Worm (Caenorhabditis elegans) whole organism, L1 larva: Measurements from ENCODE around the gene lmtr-2.
A peak's percentile ranks its signal among the peaks of the same experiment; 100 is the strongest.

Experiments used
- C04F5.9 ChIP-seq: sonication (generic microtip); optimal IDR thresholded peaks from 2 replicates; lab custom pipeline; 2016; ENCODE audit warnings: missing genetic modification characterization, missing compliant biosample characterization
- C34B4.2 ChIP-seq: sonication (generic microtip); optimal IDR thresholded peaks from 2 replicates; lab custom pipeline; 2017; ENCODE audit warnings: mild to moderate bottlenecking, missing genetic modification characterization, missing compliant biosample characterization
- F16B12.6 ChIP-seq: fragments of 150-350 bp; optimal IDR thresholded peaks from 2 replicates; lab custom pipeline; 2014; ENCODE audit warnings: missing biosample characterization, missing genetic modification characterization
- Y116A8C.19 ChIP-seq: sonication (generic microtip); optimal IDR thresholded peaks from 2 replicates; lab custom pipeline; 2016; ENCODE audit warnings: missing compliant biosample characterization, missing genetic modification characterization, borderline replicate concordance
- aly-2 ChIP-seq: fragments of 150-350 bp; optimal IDR thresholded peaks from 2 replicates; lab custom pipeline; 2014; ENCODE audit warnings: missing biosample characterization, missing genetic modification characterization
- ama-1 ChIP-seq: fragments of 150-350 bp; optimal IDR thresholded peaks from 2 replicates; lab custom pipeline; 2014
- blmp-1 ChIP-seq: fragments of 150-350 bp; optimal IDR thresholded peaks from 2 replicates; lab custom pipeline; 2014; ENCODE audit warnings: missing biosample characterization, missing genetic modification characterization
- ceh-63 ChIP-seq: fragments of 200-800 bp; sonication (Bioruptor generic); optimal IDR thresholded peaks from 2 replicates; lab custom pipeline; 2018; ENCODE audit warnings: mild to moderate bottlenecking, missing genetic modification characterization, missing compliant biosample characterization
- ceh-8 ChIP-seq: fragments of 200-800 bp; sonication (Bioruptor generic); optimal IDR thresholded peaks from 2 replicates; lab custom pipeline; 2018; ENCODE audit warnings: mild to moderate bottlenecking, missing genetic modification characterization, moderate library complexity, missing compliant biosample characterization
- ceh-82 ChIP-seq, 3 experiments: fragments of 150-350 bp in 1 of 3; sonication (generic microtip) in 2 of 3; optimal IDR thresholded peaks; 2 replicates each; lab custom pipeline; 2014 to 2017; ENCODE audit warnings: missing biosample characterization in 3 of 3, missing genetic modification characterization in 3 of 3
- ceh-88 ChIP-seq: fragments of 200-800 bp; sonication (Bioruptor generic); IDR thresholded peaks from 2 replicates; pipeline ENCODE4 v1.3.6; 2022; ENCODE audit warnings: missing genetic modification characterization, missing compliant biosample characterization
- dpl-1 ChIP-seq, 3 experiments: fragments of 150-350 bp in 2 of 3; sonication (generic microtip) in 1 of 3; optimal IDR thresholded peaks; 2 replicates each; lab custom pipeline; 2014 to 2017; ENCODE audit warnings: missing biosample characterization in 3 of 3, missing genetic modification characterization in 3 of 3, missing genetic modification reagents in 3 of 3
- efl-1 ChIP-seq, 4 experiments: fragments of 150-350 bp; optimal IDR thresholded peaks in 3 of 4; peaks in 1 of 4; 1 replicate in 1 of 4; 2 replicates in 3 of 4; lab custom pipeline; 2014; ENCODE audit warnings: missing biosample characterization in 2 of 4, missing genetic modification characterization in 2 of 4, missing genetic modification reagents in 2 of 4
- efl-3 ChIP-seq: fragments of 200-800 bp; sonication (Bioruptor generic); optimal IDR thresholded peaks from 2 replicates; lab custom pipeline; 2018; ENCODE audit warnings: mild to moderate bottlenecking, missing genetic modification characterization, missing compliant biosample characterization
- egl-13 ChIP-seq: sonication (generic microtip); optimal IDR thresholded peaks from 2 replicates; lab custom pipeline; 2016; ENCODE audit warnings: missing genotype, missing genetic modification reagents, missing genetic modification characterization, missing compliant biosample characterization
- egl-27 ChIP-seq, 2 experiments: fragments of 150-350 bp in 1 of 2; sonication (generic microtip); optimal IDR thresholded peaks; 3 replicates each; lab custom pipeline; 2017 to 2018; ENCODE audit warnings: missing biosample characterization in 2 of 2, missing genetic modification characterization in 2 of 2, missing genetic modification reagents in 2 of 2
- elt-2 ChIP-seq: sonication (generic microtip); optimal IDR thresholded peaks from 2 replicates; lab custom pipeline; 2016; ENCODE audit warnings: missing genetic modification characterization, mild to moderate bottlenecking, inconsistent platforms, missing compliant biosample characterization, missing genetic modification reagents
- elt-3 ChIP-seq, 6 experiments: fragments of 150-350 bp in 1 of 6; sonication (generic microtip); optimal IDR thresholded peaks; 2 replicates each; lab custom pipeline; 2017 to 2018; ENCODE audit warnings: missing biosample characterization in 6 of 6, missing genetic modification characterization in 6 of 6, inconsistent platforms in 1 of 6
- fkh-10 ChIP-seq: sonication (generic microtip); optimal IDR thresholded peaks from 2 replicates; lab custom pipeline; 2017; ENCODE audit warnings: missing biosample characterization, missing genetic modification reagents, missing genetic modification characterization
- fkh-4 ChIP-seq: sonication (generic microtip); optimal IDR thresholded peaks from 2 replicates; lab custom pipeline; 2016; ENCODE audit warnings: missing compliant biosample characterization, missing genetic modification characterization, borderline replicate concordance
- hlh-4 ChIP-seq: sonication (generic microtip); optimal IDR thresholded peaks from 2 replicates; lab custom pipeline; 2016; ENCODE audit warnings: mild to moderate bottlenecking, missing genetic modification characterization, missing compliant biosample characterization
- hpl-2 ChIP-seq: fragments of 150-350 bp; optimal IDR thresholded peaks from 2 replicates; lab custom pipeline; 2014; ENCODE audit warnings: missing biosample characterization, missing genetic modification reagents, missing genetic modification characterization
- jun-1 ChIP-seq: fragments of 150-350 bp; optimal IDR thresholded peaks from 2 replicates; lab custom pipeline; 2014; ENCODE audit warnings: missing biosample characterization, missing genetic modification reagents, missing genetic modification characterization
- lin-13 ChIP-seq: fragments of 150-350 bp; optimal IDR thresholded peaks from 2 replicates; lab custom pipeline; 2014; ENCODE audit warnings: missing biosample characterization, missing genetic modification reagents, missing genetic modification characterization
- lin-14 ChIP-seq: fragments of 200-800 bp; sonication (Bioruptor generic); optimal IDR thresholded peaks from 2 replicates; lab custom pipeline; 2018; ENCODE audit warnings: mild to moderate bottlenecking, missing genetic modification characterization, moderate library complexity, missing compliant biosample characterization
- lin-35 ChIP-seq, 2 experiments: fragments of 150-350 bp; optimal IDR thresholded peaks; 2 replicates each; lab custom pipeline; 2014; ENCODE audit warnings: missing biosample characterization in 2 of 2, missing genetic modification characterization in 2 of 2, missing genetic modification reagents in 2 of 2
- lin-39 ChIP-seq: fragments of 150-350 bp; optimal IDR thresholded peaks from 2 replicates; lab custom pipeline; 2014; ENCODE audit warnings: missing biosample characterization, missing genetic modification reagents, missing genetic modification characterization
- lir-3 ChIP-seq: sonication (generic microtip); optimal IDR thresholded peaks from 2 replicates; lab custom pipeline; 2016; ENCODE audit warnings: mild to moderate bottlenecking, missing genetic modification characterization, moderate library complexity, missing compliant biosample characterization; ENCODE audit not compliant: poor library complexity
- lsy-2 ChIP-seq, 2 experiments: fragments of 150-350 bp; optimal IDR thresholded peaks; 2 replicates each; lab custom pipeline; 2014; ENCODE audit warnings: missing biosample characterization in 2 of 2, missing genetic modification characterization in 2 of 2
- mab-9 ChIP-seq: fragments of 200-800 bp; sonication (Bioruptor generic); IDR thresholded peaks from 2 replicates; pipeline ENCODE4 v1.3.6; 2022; ENCODE audit warnings: missing genetic modification reagents, missing genetic modification characterization, missing compliant biosample characterization
- mdl-1 ChIP-seq, 2 experiments: fragments of 150-350 bp; optimal IDR thresholded peaks; 2 replicates each; lab custom pipeline; 2014 to 2017; ENCODE audit warnings: missing biosample characterization in 2 of 2, missing genetic modification characterization in 2 of 2, inconsistent platforms in 1 of 2
- mep-1 ChIP-seq: fragments of 150-350 bp; optimal IDR thresholded peaks from 2 replicates; lab custom pipeline; 2014; ENCODE audit warnings: missing biosample characterization, missing genetic modification characterization
- nhr-20 ChIP-seq: sonication (generic microtip); optimal IDR thresholded peaks from 2 replicates; lab custom pipeline; 2016; ENCODE audit warnings: mild to moderate bottlenecking, missing genetic modification characterization, missing compliant biosample characterization
- nhr-237 ChIP-seq: fragments of 150-350 bp; optimal IDR thresholded peaks from 2 replicates; lab custom pipeline; 2014; ENCODE audit warnings: missing biosample characterization, missing genetic modification characterization
- nhr-47 ChIP-seq: sonication (generic microtip); optimal IDR thresholded peaks from 2 replicates; lab custom pipeline; 2016; ENCODE audit warnings: mild to moderate bottlenecking, missing genetic modification characterization, moderate library complexity, missing compliant biosample characterization
- nhr-71 ChIP-seq: sonication (generic microtip); optimal IDR thresholded peaks from 2 replicates; lab custom pipeline; 2016; ENCODE audit warnings: mild to moderate bottlenecking, missing genetic modification characterization, moderate library complexity, missing compliant biosample characterization
- nhr-77 ChIP-seq: fragments of 150-350 bp; optimal IDR thresholded peaks from 2 replicates; lab custom pipeline; 2014; ENCODE audit warnings: missing biosample characterization, missing genetic modification characterization
- nhr-84 ChIP-seq: sonication (generic microtip); optimal IDR thresholded peaks from 2 replicates; lab custom pipeline; 2017; ENCODE audit warnings: missing biosample characterization, missing genetic modification characterization
- nhr-90 ChIP-seq: sonication (generic microtip); optimal IDR thresholded peaks from 2 replicates; lab custom pipeline; 2016; ENCODE audit warnings: mild to moderate bottlenecking, missing genetic modification characterization, missing compliant biosample characterization; ENCODE audit not compliant: poor library complexity
- pag-3 ChIP-seq: sonication (generic microtip); optimal IDR thresholded peaks from 2 replicates; lab custom pipeline; 2017; ENCODE audit warnings: missing genetic modification characterization, mild to moderate bottlenecking, missing compliant biosample characterization, antibody characterized with exemption, borderline replicate concordance; ENCODE audit not compliant: insufficient read depth
- pax-3 ChIP-seq: fragments of 200-800 bp; sonication (Bioruptor generic); optimal IDR thresholded peaks from 2 replicates; lab custom pipeline; 2018; ENCODE audit warnings: mild to moderate bottlenecking, missing genetic modification characterization, moderate library complexity, missing compliant biosample characterization
- snu-23 ChIP-seq: sonication (generic microtip); optimal IDR thresholded peaks from 2 replicates; lab custom pipeline; 2016; ENCODE audit warnings: missing genetic modification characterization, missing compliant biosample characterization
- sox-4 ChIP-seq: sonication (generic microtip); optimal IDR thresholded peaks from 2 replicates; lab custom pipeline; 2016; ENCODE audit warnings: missing genetic modification characterization, missing compliant biosample characterization
- sup-37 ChIP-seq: fragments of 200-800 bp; sonication (Bioruptor generic); optimal IDR thresholded peaks from 2 replicates; lab custom pipeline; 2018; ENCODE audit warnings: mild to moderate bottlenecking, missing genetic modification characterization, missing compliant biosample characterization
- swsn-7 ChIP-seq: sonication (generic microtip); optimal IDR thresholded peaks from 2 replicates; lab custom pipeline; 2016; ENCODE audit warnings: missing genetic modification characterization, missing compliant biosample characterization
- unc-130 ChIP-seq: fragments of 150-350 bp; optimal IDR thresholded peaks from 2 replicates; lab custom pipeline; 2017; ENCODE audit warnings: missing biosample characterization, missing genetic modification characterization, inconsistent platforms
- unc-30 ChIP-seq: sonication (generic microtip); optimal IDR thresholded peaks from 2 replicates; lab custom pipeline; 2017; ENCODE audit warnings: missing biosample characterization, missing genetic modification characterization
- unc-98 ChIP-seq: fragments of 200-800 bp; sonication (Bioruptor generic); IDR thresholded peaks from 2 replicates; pipeline ENCODE4 v1.3.6; 2022; ENCODE audit warnings: missing genetic modification characterization, missing compliant biosample characterization
- zip-4 ChIP-seq: fragments of 200-800 bp; sonication (Bioruptor generic); optimal IDR thresholded peaks from 2 replicates; lab custom pipeline; 2018; ENCODE audit warnings: mild to moderate bottlenecking, missing genetic modification characterization, moderate library complexity, missing compliant biosample characterization
- ztf-11 ChIP-seq, 2 experiments: sonication (generic microtip); optimal IDR thresholded peaks; 2 replicates each; lab custom pipeline; 2016 to 2017; ENCODE audit warnings: missing genetic modification characterization in 2 of 2, missing biosample characterization in 1 of 2, missing compliant biosample characterization in 1 of 2

The lmtr-2 gene

ce11 chrV:8040247-8041084 lies 29.6 kb upstream of the lmtr-2 start (continued):
- no peak for TF ChIP-seq swsn-7
- TF ChIP-seq ztf-11 (tag; optimal IDR thresholded peaks at IDR 0.05; lab: Kevin White, UChicago) = no peak
- TF ChIP-seq hlh-4 (tag; lab: Kevin White, UChicago) = no peak
- TF ChIP-seq ceh-88 (GFP tag; lab: Robert Waterston, UW) = no peak
- peak; percentile 54 for TF ChIP-seq nhr-71 (tag; lab: Kevin White, UChicago)
- no peak for TF ChIP-seq ceh-8 (GFP tag; lab: Kevin White, UChicago)
- no peak for TF ChIP-seq nhr-237 (tag; lab: Kevin White, UChicago)
- no peak for TF ChIP-seq lir-3 (tag; lab: Kevin White, UChicago)
- TF ChIP-seq ceh-82 (tag; optimal IDR thresholded peaks at IDR 0.05; lab: Kevin White, UChicago) = no peak
- no peak for TF ChIP-seq nhr-84 (tag; lab: Kevin White, UChicago)
- TF ChIP-seq egl-27 (tag; optimal IDR thresholded peaks at IDR 0.05; lab: Kevin White, UChicago) = no peak
- TF ChIP-seq unc-98 = no peak
- no peak for TF ChIP-seq lsy-2 (tag; optimal IDR thresholded peaks at IDR 0.05; lab: Kevin White, UChicago)
- TF ChIP-seq efl-1 (optimal IDR thresholded peaks at IDR 0.05; lab: Kevin White, UChicago) = no peak
- TF ChIP-seq efl-1 (GFP tag; optimal IDR thresholded peaks at IDR 0.05 in 1 of 2; lab: Kevin White, UChicago) = no peak
- TF ChIP-seq sup-37 = no peak
- no peak for TF ChIP-seq elt-2 (tag; lab: Kevin White, UChicago)
- no peak for TF ChIP-seq zip-4 (GFP tag; lab: Kevin White, UChicago)
- TF ChIP-seq lin-35 (GFP tag; optimal IDR thresholded peaks at IDR 0.05; lab: Kevin White, UChicago) = peak in 1 of 2 experiments; percentile 10
- peak; percentile 22 to 94 (median 76) for TF ChIP-seq elt-3 (tag; optimal IDR thresholded peaks at IDR 0.05; lab: Kevin White, UChicago)
- no peak for TF ChIP-seq egl-13 (tag; lab: Kevin White, UChicago)
- no peak for TF ChIP-seq hpl-2 (GFP tag; lab: Kevin White, UChicago)
- TF ChIP-seq ceh-63 (GFP tag; lab: Kevin White, UChicago) = no peak
- no peak for TF ChIP-seq lin-13 (GFP tag; lab: Kevin White, UChicago)
- TF ChIP-seq C34B4.2 (tag; lab: Kevin White, UChicago) = no peak
- no peak for TF ChIP-seq lin-39 (tag; lab: Kevin White, UChicago)
- TF ChIP-seq jun-1 (tag; lab: Kevin White, UChicago) = no peak
- TF ChIP-seq blmp-1 (tag; lab: Kevin White, UChicago) = peak; percentile 98
- TF ChIP-seq C04F5.9 (tag; lab: Kevin White, UChicago) = no peak
- no peak for TF ChIP-seq unc-30 (tag; lab: Kevin White, UChicago)
- no peak for TF ChIP-seq mdl-1 (tag; optimal IDR thresholded peaks at IDR 0.05; lab: Kevin White, UChicago)
- TF ChIP-seq mab-9 = no peak
- no peak for TF ChIP-seq fkh-10 (GFP tag; lab: Kevin White, UChicago)
- no peak for TF ChIP-seq pax-3 (tag; lab: Kevin White, UChicago)
- TF ChIP-seq aly-2 = no peak
- no peak for TF ChIP-seq nhr-90 (tag; lab: Kevin White, UChicago)
- TF ChIP-seq nhr-47 (tag; lab: Kevin White, UChicago) = no peak
- no peak for TF ChIP-seq F16B12.6 (tag; lab: Kevin White, UChicago)
- TF ChIP-seq dpl-1 (GFP tag; optimal IDR thresholded peaks at IDR 0.05; lab: Kevin White, UChicago) = no peak
- TF ChIP-seq efl-3 (GFP tag; lab: Kevin White, UChicago) = no peak
- peak; percentile 3 for TF ChIP-seq unc-130 (tag; lab: Kevin White, UChicago)
- TF ChIP-seq nhr-77 (tag; lab: Kevin White, UChicago) = no peak
- TF ChIP-seq Y116A8C.19 (tag; lab: Kevin White, UChicago) = no peak
- TF ChIP-seq fkh-4 (tag; lab: Kevin White, UChicago) = no peak
- TF ChIP-seq mep-1 = peak; percentile 32
- peak; percentile 66 for TF ChIP-seq nhr-20
- TF ChIP-seq pag-3 (tag; lab: Kevin White, UChicago) = no peak
- TF ChIP-seq ama-1 = peak; percentile 78
- no peak for TF ChIP-seq sox-4 (tag; lab: Kevin White, UChicago)
- peak; percentile 61 for TF ChIP-seq lin-14 (GFP tag; lab: Kevin White, UChicago)
- TF ChIP-seq snu-23 = peak; percentile 46
